Fruit fly (Drosophila melanogaster): ENCODE data around the gene CG42353.

The CG42353 gene

dm6 chrX:16096488-16096887 lies 8.3 kb downstream of the CG42353 start (continued):
- TF ChIP-seq onecut (GFP tag; IDR thresholded peaks at IDR 0.05) (no peak), Asciz (GFP tag; optimal IDR thresholded peaks at IDR 0.05) (peak; percentile 2), CG15601 (tag; optimal IDR thresholded peaks at IDR 0.05) (peak; percentile 26), Camta (GFP tag; optimal IDR thresholded peaks at IDR 0.05) (no peak), nmo (GFP tag; optimal IDR thresholded peaks at IDR 0.05) (peak; percentile 18), CG2712 (tag; optimal IDR thresholded peaks at IDR 0.05) (peak; percentile 47), Antp (GFP tag; optimal IDR thresholded peaks at IDR 0.05) (peak; percentile 0), ind (GFP tag; optimal IDR thresholded peaks at IDR 0.05) (no peak), CG8359 (GFP tag; optimal IDR thresholded peaks at IDR 0.05; ENCODE audit: borderline replicate concordance) (no peak), CG13424 (tag; optimal IDR thresholded peaks at IDR 0.05) (peak; percentile 2), pita (GFP tag; optimal IDR thresholded peaks at IDR 0.05) (peak; percentile 89), al (GFP tag; IDR thresholded peaks at IDR 0.05) (no peak), mirr (GFP tag; optimal IDR thresholded peaks at IDR 0.05) (no peak), dm (GFP tag; optimal IDR thresholded peaks at IDR 0.05) (no peak), Max (GFP tag; optimal IDR thresholded peaks at IDR 0.05) (peak; percentile 20), CG2199 (GFP tag; IDR thresholded peaks at IDR 0.05) (peak; percentile 46; the same call in 2 of the 3 replicates), stwl (tag; optimal IDR thresholded peaks at IDR 0.05) (peak; percentile 66), Dp (GFP tag; optimal IDR thresholded peaks at IDR 0.05) (peak; percentile 61), gce (GFP tag; IDR thresholded peaks at IDR 0.05) (no peak), ftz-f1 (GFP tag; optimal IDR thresholded peaks at IDR 0.05) (peak; percentile 20), CG4707 (GFP tag; optimal IDR thresholded peaks at IDR 0.05) (no peak), Rfx (GFP tag; IDR thresholded peaks at IDR 0.05) (peak; percentile 49; the same call in 1 of the 2 replicates), Doc3 (GFP tag; IDR thresholded peaks at IDR 0.05; ENCODE audit: partially characterized antibody) (peak; percentile 38; the same call in 1 of the 3 replicates), CG9932 (GFP tag; IDR thresholded peaks at IDR 0.05) (peak; percentile 54), sens-2 (GFP tag; IDR thresholded peaks at IDR 0.05) (no peak), CG32772 (GFP tag; IDR thresholded peaks at IDR 0.05) (peak; percentile 44; the same call in 1 of the 2 replicates), Mad (GFP tag; optimal IDR thresholded peaks at IDR 0.05) (peak; percentile 5), CG8924 (tag; optimal IDR thresholded peaks at IDR 0.05) (peak; percentile 6), D19A (tag; optimal IDR thresholded peaks at IDR 0.05) (no peak), chinmo (GFP tag; IDR thresholded peaks at IDR 0.05; ENCODE audit: partially characterized antibody) (0 out of 4 replicates have a peak, but pooled peaks have one; percentile 69), CTCF (GFP tag; optimal IDR thresholded peaks at IDR 0.05) (peak; percentile 83), CG4617 (GFP tag; optimal IDR thresholded peaks at IDR 0.05; ENCODE audit: borderline replicate concordance) (peak; percentile 52), CG11504 (tag; optimal IDR thresholded peaks at IDR 0.05) (peak; percentile 20), Ets97D (GFP tag; optimal IDR thresholded peaks at IDR 0.05) (peak; percentile 73), MBD-R2 (GFP tag; IDR thresholded peaks at IDR 0.05) (peak; percentile 46; the same call in 1 of the 2 replicates), CG17829 (tag; optimal IDR thresholded peaks at IDR 0.05) (peak; percentile 4), CoRest (tag; optimal IDR thresholded peaks at IDR 0.05) (peak; percentile 28), slbo (GFP tag; IDR thresholded peaks at IDR 0.05) (peak; percentile 60), BEAF-32 (GFP tag; optimal IDR thresholded peaks at IDR 0.05) (peak; percentile 86), grn (GFP tag; optimal IDR thresholded peaks at IDR 0.05) (peak; percentile 76), CG13894 (tag; optimal IDR thresholded peaks at IDR 0.05) (peak; percentile 65), vvl (GFP tag; IDR thresholded peaks at IDR 0.05) (peak; percentile 47; the same call in 1 of the 2 replicates), CG6791 (GFP tag; IDR thresholded peaks at IDR 0.05; ENCODE audit: partially characterized antibody) (peak; percentile 85), CG12071 (GFP tag; optimal IDR thresholded peaks at IDR 0.05) (no peak), Drgx (GFP tag; IDR thresholded peaks at IDR 0.05) (no peak), HmgZ (tag; optimal IDR thresholded peaks at IDR 0.05) (peak; percentile 61), row (GFP tag; IDR thresholded peaks at IDR 0.05) (peak; percentile 58), CG43689 (GFP tag; IDR thresholded peaks at IDR 0.05) (no peak), Dad (GFP tag; optimal IDR thresholded peaks at IDR 0.05) (peak; percentile 6), CG11560 (tag; IDR thresholded peaks at IDR 0.05) (peak; percentile 86), ci (GFP tag; IDR thresholded peaks at IDR 0.05) (0 out of 3 replicates have a peak, but pooled peaks have one; percentile 26)
